Fruit fly (Drosophila melanogaster) whole organism, prepupa: ENCODE data around the gene RpS8.

Source experiments
- CG10669 ChIP-seq: fragments of 200-800 bp; sonication (Bioruptor generic); optimal IDR thresholded peaks from 3 replicates; lab custom pipeline; 2018; ENCODE audit warnings: missing biosample characterization, mild to moderate bottlenecking, missing genetic modification characterization, moderate library complexity
- CG11294 ChIP-seq: fragments of 200-800 bp; sonication (Bioruptor generic); IDR thresholded peaks from 2 replicates; pipeline ENCODE4 v1.3.6; 2022; ENCODE audit warnings: missing biosample characterization, missing genetic modification characterization
- Eip78C ChIP-seq: fragments of 200-800 bp; sonication (Bioruptor generic); peaks from one replicate; lab custom pipeline; 2016; ENCODE audit warnings: missing biosample characterization, missing genetic modification characterization
- dac ChIP-seq: fragments of 200-800 bp; sonication (Bioruptor generic); optimal IDR thresholded peaks from 2 replicates; lab custom pipeline; 2017; ENCODE audit warnings: missing biosample characterization, mild to moderate bottlenecking, missing genetic modification characterization

DNA sequence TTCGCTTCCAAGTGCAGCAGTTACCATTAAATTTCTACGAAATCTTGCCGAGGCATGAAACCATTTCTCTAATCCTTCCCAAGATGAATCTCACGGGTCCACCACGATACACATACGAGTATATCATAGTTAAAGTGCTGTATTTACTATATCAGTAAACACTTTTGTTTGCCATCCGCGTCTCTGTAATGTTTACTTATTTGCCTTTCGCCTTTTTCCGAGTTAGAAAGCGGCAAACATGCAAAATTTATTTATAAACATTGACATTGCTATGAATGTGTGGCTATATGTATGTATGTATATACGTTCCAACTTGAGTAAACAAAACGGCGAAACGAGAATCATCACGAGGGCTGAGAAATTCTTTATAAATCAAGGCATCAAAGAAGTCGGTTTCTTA lies 30.5 kb upstream of the RpS8 start:
- no peak for TF ChIP-seq CG11294 (GFP tag; lab: Robert Waterston, UW)
- TF ChIP-seq dac = no peak
- peak; percentile 37 for TF ChIP-seq Eip78C (GFP tag; lab: Kevin White, UChicago)
- TF ChIP-seq CG10669 (GFP tag; lab: Kevin White, UChicago) = no peak
